Worm (Caenorhabditis elegans): ENCODE results near the gene srj-14.

DNA sequence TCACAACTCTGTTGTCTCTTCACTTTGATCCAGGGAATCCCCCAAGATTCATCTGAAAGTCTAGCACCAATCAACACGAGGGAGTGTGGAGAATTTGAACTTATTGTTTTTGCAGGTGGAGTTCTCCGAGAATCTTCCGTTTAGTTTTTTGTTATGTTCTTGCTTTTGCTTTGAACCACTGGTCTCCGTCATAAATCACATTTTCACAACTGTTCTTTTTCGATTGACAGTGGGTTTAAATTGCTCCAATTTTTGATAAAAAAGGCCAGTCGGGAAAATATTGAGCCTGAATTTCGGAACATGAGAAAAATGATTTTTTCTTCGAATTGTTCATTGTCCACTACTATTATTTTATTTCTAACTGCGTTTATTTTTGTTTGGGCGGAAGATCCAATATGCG lies 47.6 kb upstream of the srj-14 start, which contains the start of gene F10G2.10:
- TF ChIP-seq ztf-11 (tag; optimal IDR thresholded peaks at IDR 0.05): no peak
- TF ChIP-seq ama-1 (optimal IDR thresholded peaks at IDR 0.05): no peak
- TF ChIP-seq nhr-237 (tag; optimal IDR thresholded peaks at IDR 0.05): no peak
- TF ChIP-seq hlh-17 (GFP tag; optimal IDR thresholded peaks at IDR 0.05; ENCODE audit: borderline replicate concordance): no peak
- no peak for TF ChIP-seq dpl-1 (GFP tag; optimal IDR thresholded peaks at IDR 0.05)
- TF ChIP-seq swsn-7 (tag; optimal IDR thresholded peaks at IDR 0.05): no peak
- TF ChIP-seq mep-1 (tag; optimal IDR thresholded peaks at IDR 0.05): no peak
- TF ChIP-seq fos-1 (tag; optimal IDR thresholded peaks at IDR 0.05): no peak
- TF ChIP-seq C04F5.9 (tag; optimal IDR thresholded peaks at IDR 0.05): no peak
- TF ChIP-seq aly-2 (tag; optimal IDR thresholded peaks at IDR 0.05): no peak
